Fruit fly (Drosophila melanogaster): ENCODE results near the gene comm3.

- no peak for TF ChIP-seq CG6689 (GFP tag; IDR thresholded peaks at IDR 0.05)
- no peak for TF ChIP-seq CG12236 (GFP tag; optimal IDR thresholded peaks at IDR 0.05)
- TF ChIP-seq Mes4 (GFP tag; optimal IDR thresholded peaks at IDR 0.05) = no peak
- 0 out of 2 replicates have a peak, but pooled peaks have one; percentile 5 for TF ChIP-seq CG6272 (GFP tag; IDR thresholded peaks at IDR 0.05)
- TF ChIP-seq CG3847 (GFP tag; IDR thresholded peaks at IDR 0.05) = no peak; the same call in 1 of the 2 replicates
- TF ChIP-seq Dref (GFP tag; IDR thresholded peaks at IDR 0.05) = no peak
- no peak for TF ChIP-seq nerfin-1 (tag; optimal IDR thresholded peaks at IDR 0.05)
- no peak for TF ChIP-seq dimm (GFP tag; IDR thresholded peaks at IDR 0.05)
- no peak for TF ChIP-seq gro (GFP tag; optimal IDR thresholded peaks at IDR 0.05)
Measured at dm6 chr3L:15616900-15617299, 30.7 kb downstream of the comm3 start.
